Fruit fly (Drosophila melanogaster): ENCODE results near the gene CG31199.

The CG31199 gene

DNA sequence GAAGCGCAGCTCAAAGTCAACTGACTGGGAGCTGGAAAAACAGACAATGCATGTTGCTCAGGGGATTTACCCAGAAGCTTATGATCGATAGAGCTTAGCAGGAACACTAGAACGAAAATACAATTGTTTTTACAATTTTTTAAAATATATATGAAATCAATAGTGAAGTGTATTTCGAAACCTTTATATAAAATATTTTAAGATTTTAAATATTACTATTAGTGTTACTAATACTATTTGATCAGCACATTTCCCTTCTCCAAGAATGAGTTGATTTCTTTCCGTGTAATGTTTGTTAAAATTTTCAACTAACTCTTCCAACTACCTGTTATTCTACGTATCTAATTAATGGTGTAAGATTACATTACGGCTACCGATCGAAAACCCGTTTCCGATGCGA is at the start of gene CG31199:
CG31199 (minus strand) TSS at position 101 of the 400 bp plus-strand sequence.
- TF ChIP-seq CG14667 (GFP tag; IDR thresholded peaks at IDR 0.05) (no peak), Gsc (GFP tag; IDR thresholded peaks at IDR 0.05) (no peak), ERR (GFP tag; optimal IDR thresholded peaks at IDR 0.05) (no peak), Doc2 (GFP tag; IDR thresholded peaks at IDR 0.05) (no peak), fru (optimal IDR thresholded peaks at IDR 0.05) (no peak), ase (GFP tag; IDR thresholded peaks at IDR 0.05) (no peak), CG2202 (tag; optimal IDR thresholded peaks at IDR 0.05) (no peak), CG13894 (tag; optimal IDR thresholded peaks at IDR 0.05) (no peak), Atf3 (GFP tag; optimal IDR thresholded peaks at IDR 0.05) (no peak), E2f1 (GFP tag; IDR thresholded peaks at IDR 0.05) (no peak), CG32532 (GFP tag; IDR thresholded peaks at IDR 0.05) (no peak), Scr (GFP tag; IDR thresholded peaks at IDR 0.05; ENCODE audit: partially characterized antibody) (no peak)

DNA sequence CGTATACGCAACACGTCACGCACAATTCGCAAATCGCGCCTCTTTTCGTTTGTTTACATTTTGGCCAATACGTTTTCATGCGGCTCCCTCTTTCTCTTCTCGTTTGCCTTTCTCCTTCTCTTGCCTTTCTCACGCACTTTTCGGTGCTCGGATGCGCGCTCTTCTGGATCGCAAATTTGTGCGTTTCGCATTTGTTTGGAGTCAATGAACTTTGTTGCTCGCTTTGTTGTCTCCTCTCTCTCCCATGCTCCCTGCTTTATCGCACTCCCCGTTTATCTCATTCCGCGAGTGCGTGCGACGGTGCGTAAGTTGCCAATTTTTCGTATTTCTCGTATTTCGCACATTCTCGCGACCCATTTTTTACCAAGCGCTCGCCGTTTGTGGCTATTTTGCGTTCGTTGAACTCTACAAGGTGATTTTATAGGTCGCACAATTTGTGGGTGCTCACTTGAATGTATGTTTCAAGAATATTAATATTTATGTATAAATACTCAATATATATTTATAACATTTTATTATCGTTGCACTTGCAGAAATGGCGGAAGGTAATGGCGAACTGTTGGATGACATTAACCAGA is 47.6 kb upstream of the CG31199 start:
- TF ChIP-seq CG4282 (GFP tag; optimal IDR thresholded peaks at IDR 0.05): no peak
- TF ChIP-seq Trl (optimal IDR thresholded peaks at IDR 0.05): peak in 1 of 2 experiments; percentile 23
- no peak for TF ChIP-seq Trl (GFP tag; optimal IDR thresholded peaks at IDR 0.05)
- TF ChIP-seq cg (GFP tag; optimal IDR thresholded peaks at IDR 0.05): no peak
- TF ChIP-seq E2f1 (GFP tag; IDR thresholded peaks at IDR 0.05): no peak
- TF ChIP-seq CG15479 (GFP tag; optimal IDR thresholded peaks at IDR 0.05): peak; percentile 73
- TF ChIP-seq Doc3 (GFP tag; IDR thresholded peaks at IDR 0.05; ENCODE audit: partially characterized antibody): 0 out of 3 replicates have a peak, but pooled peaks have one; percentile 22
- peak; percentile 29; the same call in 1 of the 2 replicates for TF ChIP-seq ara (GFP tag; IDR thresholded peaks at IDR 0.05)
- TF ChIP-seq tx (GFP tag; optimal IDR thresholded peaks at IDR 0.05): no peak

DNA sequence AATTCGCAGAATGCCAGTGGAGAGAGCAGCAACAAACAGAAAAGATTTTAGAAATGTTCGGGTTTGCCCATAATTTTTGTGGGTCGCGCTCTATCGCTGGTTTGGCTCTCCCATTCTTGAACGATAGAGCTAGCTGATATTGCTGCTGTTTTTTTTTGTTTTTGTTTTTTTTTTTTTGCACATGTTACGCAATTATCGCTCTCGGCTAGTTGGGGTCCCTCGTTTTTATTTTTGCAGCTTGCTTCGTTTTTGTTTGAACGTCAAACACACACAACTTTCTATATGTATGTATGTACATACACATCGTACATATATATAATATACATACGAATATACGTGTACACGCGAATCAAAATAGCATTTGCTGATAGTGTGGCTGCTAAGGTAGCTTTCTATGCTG is 46.8 kb upstream of the CG31199 start:
- TF ChIP-seq Ets65A (GFP tag) (peak; percentile 64), tup (GFP tag; optimal IDR thresholded peaks at IDR 0.05) (no peak), Drgx (GFP tag; IDR thresholded peaks at IDR 0.05) (peak; percentile 62)

dm6 chr3R:20788559-20788958 is 44.9 kb upstream of the CG31199 start:
- no peak for TF ChIP-seq PHDP (tag; optimal IDR thresholded peaks at IDR 0.05)
- no peak for TF ChIP-seq CG10565 (GFP tag; optimal IDR thresholded peaks at IDR 0.05)
- no peak for TF ChIP-seq lilli (GFP tag; optimal IDR thresholded peaks at IDR 0.05)
- no peak for TF ChIP-seq CG8765 (GFP tag; IDR thresholded peaks at IDR 0.05)
- no peak for TF ChIP-seq CG10979 (tag; optimal IDR thresholded peaks at IDR 0.05)
- no peak for TF ChIP-seq CG10274 (GFP tag; optimal IDR thresholded peaks at IDR 0.05)
- TF ChIP-seq CG1792 (GFP tag; optimal IDR thresholded peaks at IDR 0.05): no peak
- no peak for TF ChIP-seq jigr1 (GFP tag; IDR thresholded peaks at IDR 0.05)
- TF ChIP-seq sna (GFP tag; IDR thresholded peaks at IDR 0.05; ENCODE audit: partially characterized antibody): no peak
- TF ChIP-seq lab (GFP tag; optimal IDR thresholded peaks at IDR 0.05): no peak
- TF ChIP-seq CG7963 (GFP tag; IDR thresholded peaks at IDR 0.05; ENCODE audit: partially characterized antibody): no peak
- TF ChIP-seq sqz (GFP tag; optimal IDR thresholded peaks at IDR 0.05): peak; percentile 62
- peak; percentile 72 for TF ChIP-seq nerfin-1 (tag; optimal IDR thresholded peaks at IDR 0.05)
- TF ChIP-seq pzg (GFP tag; optimal IDR thresholded peaks at IDR 0.05): no peak
- TF ChIP-seq usp (GFP tag; optimal IDR thresholded peaks at IDR 0.05): no peak
- no peak for TF ChIP-seq knrl (GFP tag; IDR thresholded peaks at IDR 0.05; ENCODE audit: partially characterized antibody)
- no peak for TF ChIP-seq CG8281 (tag; optimal IDR thresholded peaks at IDR 0.05)
- no peak for TF ChIP-seq CG2199 (GFP tag; IDR thresholded peaks at IDR 0.05)
- TF ChIP-seq lov (optimal IDR thresholded peaks at IDR 0.05): no peak
- TF ChIP-seq lov (GFP tag; IDR thresholded peaks at IDR 0.05): no peak
- no peak for TF ChIP-seq sens-2 (GFP tag; IDR thresholded peaks at IDR 0.05)
- TF ChIP-seq seq (GFP tag; IDR thresholded peaks at IDR 0.05): peak; percentile 37; the same call in 1 of the 2 replicates
- no peak for TF ChIP-seq Sin3A (optimal IDR thresholded peaks at IDR 0.05)
